Fruit fly (Drosophila melanogaster) S2 (cell line): ENCODE results near the gene CG6763.

Experiments used
- CG8478 ChIP-seq: fragments of >200 bp; optimal IDR thresholded peaks from 2 replicates; lab custom pipeline; 2018
- CTCF ChIP-seq, 2 experiments: fragments of >200 bp; optimal IDR thresholded peaks; 2 replicates each; lab custom pipeline; 2018

Gene CG6763

dm6 chr3R:23283702-23284101, at the start of gene CG6763:
TSS of gene CG6763 (plus strand) at chr3R:23284002.
- TF ChIP-seq CTCF (optimal IDR thresholded peaks at IDR 0.05; lab: Kevin White, UChicago) (no peak), CG8478 (lab: Kevin White, UChicago) (no peak)

- TF ChIP-seq CG8478 (lab: Kevin White, UChicago) = no peak
- no peak for TF ChIP-seq CTCF (optimal IDR thresholded peaks at IDR 0.05; lab: Kevin White, UChicago)
Measured at dm6 chr3R:23239051-23239450, 44.8 kb upstream of the CG6763 start.

- no peak for TF ChIP-seq CG8478 (lab: Kevin White, UChicago)
- no peak for TF ChIP-seq CTCF (optimal IDR thresholded peaks at IDR 0.05; lab: Kevin White, UChicago)
Measured at dm6 chr3R:23239934-23240632, 43.7 kb upstream of the CG6763 start.

dm6 chr3R:23248853-23249573, 34.8 kb upstream of the CG6763 start, which contains the start of gene CG4467:
TSS of gene CG4467 (minus strand) at chr3R:23248903.
- TF ChIP-seq CG8478 (lab: Kevin White, UChicago) (no peak), CTCF (optimal IDR thresholded peaks at IDR 0.05; lab: Kevin White, UChicago) (no peak)

dm6 chr3R:23251256-23251655, 32.5 kb upstream of the CG6763 start, which contains the start of the genes Rad60 and EloA:
TSS of gene Rad60 (minus strand) at chr3R:23251477.
TSS of gene EloA (plus strand) at chr3R:23251563.
- no peak for TF ChIP-seq CTCF (optimal IDR thresholded peaks at IDR 0.05; lab: Kevin White, UChicago)
- TF ChIP-seq CG8478 (lab: Kevin White, UChicago) = no peak

- TF ChIP-seq CTCF (optimal IDR thresholded peaks at IDR 0.05; lab: Kevin White, UChicago) = no peak
- TF ChIP-seq CG8478 (lab: Kevin White, UChicago) = no peak
Measured at dm6 chr3R:23257986-23258427, 25.8 kb upstream of the CG6763 start, which contains the start of the genes wda and Pex11c. TSS of gene wda (minus strand) at chr3R:23258087. TSS of gene Pex11c (plus strand) at chr3R:23258365.

- TF ChIP-seq CG8478 (lab: Kevin White, UChicago) = no peak
- no peak for TF ChIP-seq CTCF (optimal IDR thresholded peaks at IDR 0.05; lab: Kevin White, UChicago)
Measured at dm6 chr3R:23258524-23258923, 25.3 kb upstream of the CG6763 start.

dm6 chr3R:23260569-23260968, 23.2 kb upstream of the CG6763 start:
- TF ChIP-seq CTCF (optimal IDR thresholded peaks at IDR 0.05; lab: Kevin White, UChicago) = no peak
- TF ChIP-seq CG8478 (lab: Kevin White, UChicago) = no peak

dm6 chr3R:23278704-23279379, 5.0 kb upstream of the CG6763 start:
- TF ChIP-seq CG8478 (lab: Kevin White, UChicago) (no peak), CTCF (optimal IDR thresholded peaks at IDR 0.05; lab: Kevin White, UChicago) (no peak)

- TF ChIP-seq CTCF (optimal IDR thresholded peaks at IDR 0.05; lab: Kevin White, UChicago) (no peak), CG8478 (lab: Kevin White, UChicago) (no peak)
Measured at dm6 chr3R:23279834-23280233, 4.0 kb upstream of the CG6763 start.

dm6 chr3R:23280806-23281257, 3.0 kb upstream of the CG6763 start, which contains the start of the genes orb and Cdc16:
TSS of gene orb (minus strand) at chr3R:23280856.
TSS of gene Cdc16 (plus strand) at chr3R:23281201.
- TF ChIP-seq CG8478 (lab: Kevin White, UChicago) (no peak), CTCF (optimal IDR thresholded peaks at IDR 0.05; lab: Kevin White, UChicago) (no peak)

- no peak for TF ChIP-seq CTCF (optimal IDR thresholded peaks at IDR 0.05; lab: Kevin White, UChicago)
- TF ChIP-seq CG8478 (lab: Kevin White, UChicago) = no peak
Measured at dm6 chr3R:23284256-23284655, 454 bp downstream of the CG6763 start.

- TF ChIP-seq CTCF (optimal IDR thresholded peaks at IDR 0.05; lab: Kevin White, UChicago) (no peak), CG8478 (lab: Kevin White, UChicago) (no peak)
Measured at dm6 chr3R:23287951-23288350, 4.1 kb downstream of the CG6763 start, which contains the start of gene wam. TSS of gene wam (minus strand) at chr3R:23288051.

- TF ChIP-seq CG8478 (lab: Kevin White, UChicago) (no peak), CTCF (optimal IDR thresholded peaks at IDR 0.05; lab: Kevin White, UChicago) (no peak)
Measured at dm6 chr3R:23290089-23290488, 6.3 kb downstream of the CG6763 start, which contains the start of gene bb8. TSS of gene bb8 (minus strand) at chr3R:23290189.
